Fruit fly (Drosophila melanogaster) whole organism, embryonic: ENCODE results near the gene CG31467.

Experiments
- CG14860 ChIP-seq: fragments of 200-800 bp; sonication (Bioruptor generic); IDR thresholded peaks from 3 replicates; pipeline ENCODE4 v1.3.6; 2022; ENCODE audit warnings: missing biosample characterization, missing genetic modification characterization; ENCODE audit not compliant: partially characterized antibody
- CG3838 ChIP-seq: fragments of 200-800 bp; sonication (Bioruptor generic); optimal IDR thresholded peaks from 3 replicates; lab custom pipeline; 2016; ENCODE audit warnings: missing biosample characterization, missing genetic modification characterization
- CG7271 ChIP-seq: fragments of 200-800 bp; sonication (Bioruptor generic); optimal IDR thresholded peaks from 2 replicates; lab custom pipeline; 2018; ENCODE audit warnings: missing biosample characterization, mild to moderate bottlenecking, missing genetic modification characterization, moderate library complexity
- Sox102F ChIP-seq: fragments of 200-800 bp; sonication (Bioruptor generic); optimal IDR thresholded peaks from 2 replicates; lab custom pipeline; 2018; ENCODE audit warnings: missing biosample characterization, mild to moderate bottlenecking, missing genetic modification characterization, moderate library complexity
- cas ChIP-seq: fragments of 200-800 bp; sonication (Bioruptor generic); IDR thresholded peaks from 2 replicates; pipeline ENCODE4 v1.3.6; 2022; ENCODE audit warnings: missing biosample characterization, missing genetic modification characterization
- psq ChIP-seq: fragments of 200-800 bp; sonication (Bioruptor generic); optimal IDR thresholded peaks from 2 replicates; lab custom pipeline; 2017; ENCODE audit warnings: missing biosample characterization, missing genetic modification characterization
- usp ChIP-seq: fragments of >200 bp; optimal IDR thresholded peaks from 2 replicates; lab custom pipeline; 2017; ENCODE audit warnings: missing biosample characterization, missing genetic modification characterization

dm6 chr3R:10688835-10689234, 17.8 kb downstream of the CG31467 start:
- TF ChIP-seq cas (GFP tag; lab: Robert Waterston, UW) = peak; percentile 43; the same call in 1 of the 2 replicates
- TF ChIP-seq CG7271 (tag; lab: Kevin White, UChicago) = no peak
- TF ChIP-seq psq (GFP tag; lab: Kevin White, UChicago) = no peak
- no peak for TF ChIP-seq CG14860 (GFP tag; lab: Robert Waterston, UW)
- TF ChIP-seq CG3838 (GFP tag; lab: Kevin White, UChicago) = no peak
- no peak for TF ChIP-seq usp (GFP tag; lab: Kevin White, UChicago)
- peak; percentile 28 for TF ChIP-seq Sox102F
